Worm (Caenorhabditis elegans) whole organism, L3 larva: ENCODE data around the gene srg-50.

Experiments
- R02D3.7 ChIP-seq: fragments of 150-350 bp; optimal IDR thresholded peaks from 2 replicates; lab custom pipeline; 2014; ENCODE audit warnings: missing biosample characterization, missing genetic modification characterization
- ZK546.5 ChIP-seq: sonication (generic microtip); optimal IDR thresholded peaks from 2 replicates; lab custom pipeline; 2017; ENCODE audit warnings: missing biosample characterization, missing genetic modification characterization
- aly-2 ChIP-seq: fragments of 150-350 bp; optimal IDR thresholded peaks from 2 replicates; lab custom pipeline; 2014; ENCODE audit warnings: missing biosample characterization, missing genetic modification characterization
- ama-1 ChIP-seq: fragments of 150-350 bp; optimal IDR thresholded peaks from 2 replicates; lab custom pipeline; 2018
- ceh-16 ChIP-seq: sonication (generic microtip); optimal IDR thresholded peaks from 2 replicates; lab custom pipeline; 2017; ENCODE audit warnings: missing biosample characterization, missing genetic modification characterization
- ceh-28 ChIP-seq: fragments of 150-350 bp; optimal IDR thresholded peaks from 2 replicates; lab custom pipeline; 2014; ENCODE audit warnings: missing biosample characterization, missing genetic modification reagents, missing genetic modification characterization
- ceh-82 ChIP-seq: fragments of 150-350 bp; optimal IDR thresholded peaks from 2 replicates; lab custom pipeline; 2014; ENCODE audit warnings: missing biosample characterization, missing genetic modification characterization
- ceh-9 ChIP-seq: sonication (generic microtip); optimal IDR thresholded peaks from 2 replicates; lab custom pipeline; 2018; ENCODE audit warnings: missing biosample characterization, missing genetic modification characterization
- daf-12 ChIP-seq: fragments of 150-350 bp; optimal IDR thresholded peaks from 2 replicates; lab custom pipeline; 2014; ENCODE audit warnings: missing biosample characterization, missing genetic modification reagents, missing genetic modification characterization
- egl-27 ChIP-seq: sonication (generic microtip); optimal IDR thresholded peaks from 4 replicates; lab custom pipeline; 2017; ENCODE audit warnings: missing biosample characterization, missing genetic modification reagents, missing genetic modification characterization
- egl-5 ChIP-seq: fragments of 150-350 bp; optimal IDR thresholded peaks from 2 replicates; lab custom pipeline; 2017; ENCODE audit warnings: missing biosample characterization, missing genetic modification reagents, missing genetic modification characterization, inconsistent platforms
- elt-1 ChIP-seq: fragments of 150-350 bp; optimal IDR thresholded peaks from 2 replicates; lab custom pipeline; 2014; ENCODE audit warnings: missing biosample characterization, missing genetic modification characterization
- elt-2 ChIP-seq: sonication (generic microtip); optimal IDR thresholded peaks from 2 replicates; lab custom pipeline; 2016; ENCODE audit warnings: missing genetic modification reagents, mild to moderate bottlenecking, missing genetic modification characterization, missing compliant biosample characterization
- elt-3 ChIP-seq, 3 experiments: fragments of 150-350 bp in 1 of 3; sonication (generic microtip) in 2 of 3; optimal IDR thresholded peaks; 2 replicates in 2 of 3; 4 replicates in 1 of 3; lab custom pipeline; 2014 to 2017; ENCODE audit warnings: missing biosample characterization in 3 of 3, missing genetic modification characterization in 3 of 3
- eor-1 ChIP-seq, 2 experiments: fragments of 150-350 bp; optimal IDR thresholded peaks; 2 replicates each; lab custom pipeline; 2014 to 2018; ENCODE audit warnings: missing biosample characterization in 2 of 2, missing genetic modification characterization in 2 of 2
- fkh-10 ChIP-seq: sonication (generic microtip); optimal IDR thresholded peaks from 2 replicates; lab custom pipeline; 2017; ENCODE audit warnings: missing biosample characterization, missing genetic modification reagents, missing genetic modification characterization
- fkh-2 ChIP-seq: fragments of 150-350 bp; optimal IDR thresholded peaks from 2 replicates; lab custom pipeline; 2014; ENCODE audit warnings: missing biosample characterization, missing genetic modification reagents, missing genetic modification characterization
- fos-1 ChIP-seq: fragments of 150-350 bp; optimal IDR thresholded peaks from 2 replicates; lab custom pipeline; 2014; ENCODE audit warnings: missing biosample characterization, missing genetic modification characterization
- hmg-11 ChIP-seq: sonication (generic microtip); optimal IDR thresholded peaks from 2 replicates; lab custom pipeline; 2016; ENCODE audit warnings: missing genetic modification characterization, missing compliant biosample characterization
- jun-1 ChIP-seq: fragments of 150-350 bp; optimal IDR thresholded peaks from 2 replicates; lab custom pipeline; 2014; ENCODE audit warnings: missing biosample characterization, missing genetic modification reagents, missing genetic modification characterization
- lin-15B ChIP-seq: fragments of 150-350 bp; optimal IDR thresholded peaks from 2 replicates; lab custom pipeline; 2014; ENCODE audit warnings: missing biosample characterization, missing genetic modification characterization
- lin-39 ChIP-seq: fragments of 150-350 bp; optimal IDR thresholded peaks from 2 replicates; lab custom pipeline; 2018; ENCODE audit warnings: missing biosample characterization, missing genetic modification reagents, missing genetic modification characterization
- lsy-12 ChIP-seq: sonication (generic microtip); optimal IDR thresholded peaks from 2 replicates; lab custom pipeline; 2016; ENCODE audit warnings: mild to moderate bottlenecking, missing genetic modification characterization, missing compliant biosample characterization
- mdl-1 ChIP-seq: fragments of 150-350 bp; optimal IDR thresholded peaks from 2 replicates; lab custom pipeline; 2014; ENCODE audit warnings: missing biosample characterization, missing genetic modification characterization
- mml-1 ChIP-seq: fragments of 150-350 bp; sonication (generic microtip); optimal IDR thresholded peaks from 3 replicates; lab custom pipeline; 2014; ENCODE audit warnings: missing biosample characterization, missing genetic modification characterization
- nfya-1 ChIP-seq: sonication (generic microtip); optimal IDR thresholded peaks from 2 replicates; lab custom pipeline; 2017; ENCODE audit warnings: missing genetic modification characterization, mild to moderate bottlenecking, missing compliant biosample characterization, antibody characterized with exemption, moderate library complexity; ENCODE audit not compliant: insufficient read depth
- nhr-11 ChIP-seq: fragments of 150-350 bp; optimal IDR thresholded peaks from 2 replicates; lab custom pipeline; 2014; ENCODE audit warnings: missing biosample characterization, missing genetic modification characterization
- nhr-12 ChIP-seq: fragments of 150-350 bp; optimal IDR thresholded peaks from 2 replicates; lab custom pipeline; 2014; ENCODE audit warnings: missing biosample characterization, missing genetic modification characterization
- nhr-23 ChIP-seq: fragments of 150-350 bp; optimal IDR thresholded peaks from 2 replicates; lab custom pipeline; 2014; ENCODE audit warnings: missing biosample characterization, missing genetic modification reagents, missing genetic modification characterization
- nhr-237 ChIP-seq: fragments of 150-350 bp; optimal IDR thresholded peaks from 2 replicates; lab custom pipeline; 2014; ENCODE audit warnings: missing biosample characterization, missing genetic modification characterization
- nhr-25 ChIP-seq: sonication (generic microtip); optimal IDR thresholded peaks from 2 replicates; lab custom pipeline; 2017; ENCODE audit warnings: missing biosample characterization, missing genetic modification characterization
- nhr-28 ChIP-seq: fragments of 150-350 bp; optimal IDR thresholded peaks from 2 replicates; lab custom pipeline; 2014; ENCODE audit warnings: missing biosample characterization, missing genetic modification characterization
- nhr-43 ChIP-seq: sonication (generic microtip); optimal IDR thresholded peaks from 2 replicates; lab custom pipeline; 2016; ENCODE audit warnings: mild to moderate bottlenecking, missing genetic modification characterization, missing compliant biosample characterization; ENCODE audit not compliant: poor library complexity, severe bottlenecking
- nhr-67 ChIP-seq: fragments of 150-350 bp; optimal IDR thresholded peaks from 2 replicates; lab custom pipeline; 2014; ENCODE audit warnings: missing biosample characterization, missing genetic modification characterization
- nhr-76 ChIP-seq: fragments of 150-350 bp; sonication (generic microtip); optimal IDR thresholded peaks from 5 replicates; lab custom pipeline; 2014; ENCODE audit warnings: missing biosample characterization, missing genetic modification characterization
- nhr-77 ChIP-seq: fragments of 150-350 bp; optimal IDR thresholded peaks from 2 replicates; lab custom pipeline; 2014; ENCODE audit warnings: missing biosample characterization, missing genetic modification characterization
- pha-4 ChIP-seq: fragments of 150-350 bp; optimal IDR thresholded peaks from 2 replicates; lab custom pipeline; 2014; ENCODE audit warnings: missing biosample characterization, missing genetic modification reagents, missing genetic modification characterization
- pqm-1 ChIP-seq: fragments of 150-350 bp; optimal IDR thresholded peaks from 2 replicates; lab custom pipeline; 2017; ENCODE audit warnings: missing biosample characterization, missing genetic modification characterization, inconsistent platforms
- sea-2 ChIP-seq: fragments of 150-350 bp; sonication (generic microtip); optimal IDR thresholded peaks from 4 replicates; lab custom pipeline; 2014; ENCODE audit warnings: missing biosample characterization, missing genetic modification reagents, missing genetic modification characterization
- skn-1 ChIP-seq: fragments of 150-350 bp; optimal IDR thresholded peaks from 2 replicates; lab custom pipeline; 2014; ENCODE audit warnings: missing biosample characterization, missing genetic modification characterization
- snpc-4 ChIP-seq: fragments of 150-350 bp; optimal IDR thresholded peaks from 2 replicates; lab custom pipeline; 2014; ENCODE audit warnings: missing biosample characterization, missing genetic modification characterization
- tbx-2 ChIP-seq: sonication (generic microtip); optimal IDR thresholded peaks from 2 replicates; lab custom pipeline; 2016; ENCODE audit warnings: mild to moderate bottlenecking, missing genetic modification characterization, missing compliant biosample characterization
- unc-39 ChIP-seq: sonication (generic microtip); optimal IDR thresholded peaks from 4 replicates; lab custom pipeline; 2017; ENCODE audit warnings: missing biosample characterization, missing genetic modification characterization
- unc-62 ChIP-seq: fragments of 150-350 bp; sonication (generic microtip); optimal IDR thresholded peaks from 4 replicates; lab custom pipeline; 2014; ENCODE audit warnings: missing biosample characterization, missing genetic modification reagents, missing genetic modification characterization
- zag-1 ChIP-seq: fragments of 150-350 bp; optimal IDR thresholded peaks from 2 replicates; lab custom pipeline; 2014; ENCODE audit warnings: missing biosample characterization, missing genetic modification characterization
- ztf-11 ChIP-seq: fragments of 150-350 bp; optimal IDR thresholded peaks from 2 replicates; lab custom pipeline; 2014; ENCODE audit warnings: missing biosample characterization, missing genetic modification characterization
- ztf-4 ChIP-seq: fragments of 150-350 bp; optimal IDR thresholded peaks from 2 replicates; lab custom pipeline; 2014; ENCODE audit warnings: missing biosample characterization, missing genetic modification characterization

The srg-50 gene

DNA sequence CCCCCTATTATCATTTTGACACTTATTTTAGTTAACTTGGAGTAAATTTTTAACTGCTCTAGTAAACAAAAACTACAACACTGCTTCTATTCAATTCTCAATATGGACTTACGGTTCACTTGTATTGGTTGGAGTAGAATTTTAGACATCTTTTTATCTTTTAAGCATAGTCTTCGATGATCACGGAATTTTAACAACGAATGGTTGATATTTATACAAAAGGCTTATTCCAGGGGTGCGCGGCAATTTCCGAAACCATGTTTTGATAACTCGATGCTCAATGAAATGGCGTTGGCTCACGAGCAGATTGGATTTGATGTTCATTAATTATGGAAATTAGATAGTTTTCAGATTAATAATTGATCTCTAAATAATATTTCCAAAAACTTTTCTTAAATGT lies 31.5 kb downstream of the srg-50 start:
- no peak for TF ChIP-seq nhr-28 (tag; lab: Kevin White, UChicago)
- no peak for TF ChIP-seq elt-3 (tag; optimal IDR thresholded peaks at IDR 0.05; lab: Kevin White, UChicago)
- no peak for TF ChIP-seq jun-1
- no peak for TF ChIP-seq elt-1
- no peak for TF ChIP-seq daf-12 (tag; lab: Kevin White, UChicago)
- TF ChIP-seq, all 47 proteins: peak for 0

DNA sequence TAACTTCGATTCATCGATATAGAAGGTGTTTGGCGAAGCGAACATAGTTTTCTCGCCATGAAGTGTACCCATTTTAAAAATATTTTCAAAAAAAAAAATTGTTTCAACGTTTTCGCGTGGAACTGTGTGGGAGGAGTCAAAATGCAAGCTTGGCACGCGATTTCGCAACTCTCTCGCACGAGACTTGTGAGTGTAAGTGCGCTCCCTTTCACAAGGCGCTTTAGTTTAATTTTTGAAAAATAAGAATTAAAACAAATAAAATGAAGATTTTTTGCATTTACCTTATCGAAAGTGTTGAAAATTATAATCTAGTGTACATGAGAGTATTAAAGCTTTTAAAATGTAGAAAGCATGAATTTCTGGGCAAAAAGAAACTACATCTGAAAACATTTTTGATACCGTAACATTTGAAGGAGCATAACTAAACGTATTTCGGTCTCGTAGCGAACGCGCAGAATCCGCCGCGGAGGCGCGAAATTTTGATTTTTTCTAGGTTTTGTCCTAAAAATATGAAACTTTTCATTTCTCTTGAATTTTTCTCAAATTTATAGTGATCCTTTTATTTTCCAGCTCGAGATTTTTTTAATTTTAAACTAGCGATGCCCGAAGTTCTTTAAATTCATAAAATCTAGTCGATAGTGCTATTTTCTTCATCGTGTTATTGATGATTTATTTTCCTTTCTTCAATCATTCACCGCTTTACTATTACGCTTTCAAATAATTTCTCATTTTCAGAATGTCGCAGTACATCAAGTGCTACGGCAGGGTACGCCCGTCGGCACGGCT lies 35.3 kb downstream of the srg-50 start, which contains the start of the genes cogc-2 and klp-18:
cogc-2 (minus strand) TSS at position 105 of the 786 bp plus-strand sequence.
klp-18 (plus strand) TSS at position 736 of the 786 bp plus-strand sequence.
- TF ChIP-seq nhr-237 (tag; lab: Kevin White, UChicago) (no peak), ceh-28 (tag; lab: Kevin White, UChicago) (peak; percentile 39), elt-3 (tag; optimal IDR thresholded peaks at IDR 0.05; lab: Kevin White, UChicago) (no peak), sea-2 (GFP tag; lab: Kevin White, UChicago) (no peak), unc-62 (GFP tag; lab: Kevin White, UChicago) (no peak), elt-2 (tag; lab: Kevin White, UChicago) (peak; percentile 47), daf-12 (tag; lab: Kevin White, UChicago) (no peak), nhr-12 (tag; lab: Kevin White, UChicago) (no peak), snpc-4 (tag; lab: Kevin White, UChicago) (peak; percentile 83), nhr-67 (tag; lab: Kevin White, UChicago) (no peak), nhr-43 (tag; lab: Kevin White, UChicago) (peak; percentile 79), elt-1 (no peak), skn-1 (peak; percentile 87), pqm-1 (tag; lab: Kevin White, UChicago) (peak; percentile 36), ZK546.5 (tag; lab: Kevin White, UChicago) (no peak), nhr-11 (tag; lab: Kevin White, UChicago) (no peak), lsy-12 (tag; lab: Kevin White, UChicago) (peak; percentile 68), aly-2 (no peak), ceh-16 (no peak), lin-39 (tag; lab: Kevin White, UChicago) (peak; percentile 32), nhr-25 (peak; percentile 80), nfya-1 (tag; lab: Kevin White, UChicago) (peak; percentile 88), ztf-4 (tag; lab: Kevin White, UChicago) (no peak), ztf-11 (no peak), nhr-77 (tag; lab: Kevin White, UChicago) (no peak), zag-1 (tag; lab: Kevin White, UChicago) (no peak), ceh-82 (tag; lab: Kevin White, UChicago) (peak; percentile 30), ceh-9 (no peak), unc-39 (tag; lab: Kevin White, UChicago) (no peak), ama-1 (lab: Kevin White, UChicago) (no peak), fkh-10 (GFP tag; lab: Kevin White, UChicago) (peak; percentile 38), nhr-76 (tag; lab: Kevin White, UChicago) (no peak), tbx-2 (tag; lab: Kevin White, UChicago) (peak; percentile 30), fos-1 (no peak), fkh-2 (tag; lab: Kevin White, UChicago) (no peak), lin-15B (tag; lab: Kevin White, UChicago) (peak; percentile 89), jun-1 (peak; percentile 27), mdl-1 (tag; lab: Kevin White, UChicago) (no peak), R02D3.7 (tag; lab: Kevin White, UChicago) (peak; percentile 58), nhr-23 (tag; lab: Kevin White, UChicago) (peak; percentile 85), egl-27 (tag; lab: Kevin White, UChicago) (no peak), eor-1 (tag; optimal IDR thresholded peaks at IDR 0.05; lab: Kevin White, UChicago) (no peak), mml-1 (tag; lab: Kevin White, UChicago) (no peak), nhr-28 (tag; lab: Kevin White, UChicago) (no peak), pha-4 (tag; lab: Kevin White, UChicago) (peak; percentile 93), egl-5 (tag; lab: Kevin White, UChicago) (peak; percentile 79), hmg-11 (tag; lab: Kevin White, UChicago) (peak; percentile 91)
- TF ChIP-seq, all 47 proteins: peak for 20
